Worm (Caenorhabditis elegans) whole organism, L1 larva: ENCODE data around the gene C55A6.11.

Experiments used
- dpl-1 ChIP-seq, 3 experiments: fragments of 150-350 bp in 2 of 3; sonication (generic microtip) in 1 of 3; optimal IDR thresholded peaks; 2 replicates each; lab custom pipeline; 2014 to 2017; ENCODE audit warnings: missing biosample characterization in 3 of 3, missing genetic modification characterization in 3 of 3, missing genetic modification reagents in 3 of 3
- elt-2 ChIP-seq: sonication (generic microtip); optimal IDR thresholded peaks from 2 replicates; lab custom pipeline; 2016; ENCODE audit warnings: missing genetic modification characterization, mild to moderate bottlenecking, inconsistent platforms, missing compliant biosample characterization, missing genetic modification reagents
- elt-3 ChIP-seq, 6 experiments: fragments of 150-350 bp in 1 of 6; sonication (generic microtip); optimal IDR thresholded peaks; 2 replicates each; lab custom pipeline; 2017 to 2018; ENCODE audit warnings: missing biosample characterization in 6 of 6, missing genetic modification characterization in 6 of 6, inconsistent platforms in 1 of 6
- lin-39 ChIP-seq: fragments of 150-350 bp; optimal IDR thresholded peaks from 2 replicates; lab custom pipeline; 2014; ENCODE audit warnings: missing biosample characterization, missing genetic modification reagents, missing genetic modification characterization
- lir-3 ChIP-seq: sonication (generic microtip); optimal IDR thresholded peaks from 2 replicates; lab custom pipeline; 2016; ENCODE audit warnings: mild to moderate bottlenecking, missing genetic modification characterization, moderate library complexity, missing compliant biosample characterization; ENCODE audit not compliant: poor library complexity
- lsy-2 ChIP-seq, 2 experiments: fragments of 150-350 bp; optimal IDR thresholded peaks; 2 replicates each; lab custom pipeline; 2014; ENCODE audit warnings: missing biosample characterization in 2 of 2, missing genetic modification characterization in 2 of 2
- mdl-1 ChIP-seq, 2 experiments: fragments of 150-350 bp; optimal IDR thresholded peaks; 2 replicates each; lab custom pipeline; 2014 to 2017; ENCODE audit warnings: missing biosample characterization in 2 of 2, missing genetic modification characterization in 2 of 2, inconsistent platforms in 1 of 2
- nhr-12 ChIP-seq: sonication (generic microtip); optimal IDR thresholded peaks from 2 replicates; lab custom pipeline; 2017; ENCODE audit warnings: missing biosample characterization, missing genetic modification characterization
- nhr-77 ChIP-seq: fragments of 150-350 bp; optimal IDR thresholded peaks from 2 replicates; lab custom pipeline; 2014; ENCODE audit warnings: missing biosample characterization, missing genetic modification characterization
- snpc-4 ChIP-seq: fragments of 150-350 bp; optimal IDR thresholded peaks from 2 replicates; lab custom pipeline; 2014; ENCODE audit warnings: missing biosample characterization, missing genetic modification characterization
- ztf-4 ChIP-seq: fragments of 150-350 bp; optimal IDR thresholded peaks from 2 replicates; lab custom pipeline; 2014; ENCODE audit warnings: missing biosample characterization, missing genetic modification characterization

- TF ChIP-seq nhr-12 (tag; lab: Kevin White, UChicago) (no peak), mdl-1 (tag; optimal IDR thresholded peaks at IDR 0.05; lab: Kevin White, UChicago) (no peak), snpc-4 (tag; lab: Kevin White, UChicago) (no peak), lsy-2 (tag; optimal IDR thresholded peaks at IDR 0.05; lab: Kevin White, UChicago) (no peak), nhr-77 (tag; lab: Kevin White, UChicago) (no peak), lin-39 (tag; lab: Kevin White, UChicago) (no peak), elt-3 (tag; optimal IDR thresholded peaks at IDR 0.05; lab: Kevin White, UChicago) (peak in 3 of 6 experiments; percentile 6 to 62 (median 62)), lir-3 (tag; lab: Kevin White, UChicago) (no peak), dpl-1 (GFP tag; optimal IDR thresholded peaks at IDR 0.05; lab: Kevin White, UChicago) (no peak), elt-2 (tag; lab: Kevin White, UChicago) (no peak), ztf-4 (tag; lab: Kevin White, UChicago) (no peak)
Observed at ce11 chrV:11508773-11509172, 11.5 kb upstream of the C55A6.11 start, which contains the start of gene ttll-5.
